Fruit fly (Drosophila melanogaster): ENCODE data around the gene CG14621.

dm6 chrX:22473520-22473919 is 29.5 kb downstream of the CG14621 start, which contains the start of gene CG14618:
- TF ChIP-seq usp (GFP tag; optimal IDR thresholded peaks at IDR 0.05) (no peak), psq (optimal IDR thresholded peaks at IDR 0.05) (no peak), EcR (GFP tag; optimal IDR thresholded peaks at IDR 0.05) (no peak), pan (optimal IDR thresholded peaks at IDR 0.05) (no peak), CG8478 (optimal IDR thresholded peaks at IDR 0.05) (no peak)
